Fruit fly (Drosophila melanogaster): ENCODE results near the gene CG13096.

CG13096 gene

dm6 chr2L:8490439-8490838 is 21.2 kb downstream of the CG13096 start, which contains the start of gene CG43400:
TSS of gene CG43400 (plus strand) at chr2L:8490739.
- TF ChIP-seq CTCF (optimal IDR thresholded peaks at IDR 0.05): no peak
- no peak for TF ChIP-seq CG8478 (optimal IDR thresholded peaks at IDR 0.05)

dm6 chr2L:8488735-8489134 is 22.9 kb downstream of the CG13096 start, which contains the start of gene CG13088:
TSS of gene CG13088 (plus strand) at chr2L:8488981.
- TF ChIP-seq CG8478 (optimal IDR thresholded peaks at IDR 0.05) (no peak), CTCF (optimal IDR thresholded peaks at IDR 0.05) (peak in 1 of 2 experiments; percentile 10)

- TF ChIP-seq CG8478 (optimal IDR thresholded peaks at IDR 0.05): no peak
- TF ChIP-seq CTCF (optimal IDR thresholded peaks at IDR 0.05): peak; percentile 71 to 86
Measured at dm6 chr2L:8485562-8485961, 26.1 kb downstream of the CG13096 start.

- TF ChIP-seq CG8478 (optimal IDR thresholded peaks at IDR 0.05) (no peak), CTCF (optimal IDR thresholded peaks at IDR 0.05) (no peak)
Measured at dm6 chr2L:8481623-8482424, 29.8 kb downstream of the CG13096 start, which contains the start of gene CG43796. TSS of gene CG43796 (plus strand) at chr2L:8482374.

- TF ChIP-seq CG8478 (optimal IDR thresholded peaks at IDR 0.05) (no peak), CTCF (optimal IDR thresholded peaks at IDR 0.05) (no peak)
Measured at dm6 chr2L:8480825-8481224, 30.8 kb downstream of the CG13096 start.

dm6 chr2L:8478911-8479706 is 32.6 kb downstream of the CG13096 start:
- TF ChIP-seq CG8478 (optimal IDR thresholded peaks at IDR 0.05) (no peak), CTCF (optimal IDR thresholded peaks at IDR 0.05) (no peak)

dm6 chr2L:8478379-8478778 is 33.3 kb downstream of the CG13096 start:
- TF ChIP-seq CG8478 (optimal IDR thresholded peaks at IDR 0.05) (no peak), CTCF (optimal IDR thresholded peaks at IDR 0.05) (no peak)

- TF ChIP-seq CG8478 (optimal IDR thresholded peaks at IDR 0.05) (no peak), CTCF (optimal IDR thresholded peaks at IDR 0.05) (peak in 1 of 2 experiments; percentile 64)
Measured at dm6 chr2L:8477971-8478370, 33.7 kb downstream of the CG13096 start.

dm6 chr2L:8477049-8477448 is 34.6 kb downstream of the CG13096 start, which contains the start of gene CheA29a:
TSS of gene CheA29a (plus strand) at chr2L:8477349.
- TF ChIP-seq CG8478 (optimal IDR thresholded peaks at IDR 0.05) (no peak), CTCF (optimal IDR thresholded peaks at IDR 0.05) (no peak)

- TF ChIP-seq CTCF (optimal IDR thresholded peaks at IDR 0.05) (no peak), CG8478 (optimal IDR thresholded peaks at IDR 0.05) (no peak)
Measured at dm6 chr2L:8473448-8473847, 38.2 kb downstream of the CG13096 start.

dm6 chr2L:8471667-8472066 is 40.0 kb downstream of the CG13096 start:
- TF ChIP-seq CTCF (optimal IDR thresholded peaks at IDR 0.05) (no peak), CG8478 (optimal IDR thresholded peaks at IDR 0.05) (no peak)

dm6 chr2L:8468929-8469681 is 42.6 kb downstream of the CG13096 start:
- TF ChIP-seq CG8478 (optimal IDR thresholded peaks at IDR 0.05) (no peak), CTCF (optimal IDR thresholded peaks at IDR 0.05) (no peak)

dm6 chr2L:8466643-8467042 is 45.0 kb downstream of the CG13096 start, which contains the start of gene dachs:
TSS of gene dachs (plus strand) at chr2L:8466817.
- no peak for TF ChIP-seq CTCF (optimal IDR thresholded peaks at IDR 0.05)
- TF ChIP-seq CG8478 (optimal IDR thresholded peaks at IDR 0.05): no peak

dm6 chr2L:8464107-8464582 is 47.5 kb downstream of the CG13096 start, which contains the start of gene prg:
TSS of gene prg (plus strand) at chr2L:8464488.
- TF ChIP-seq CG8478 (optimal IDR thresholded peaks at IDR 0.05) (no peak), CTCF (optimal IDR thresholded peaks at IDR 0.05) (no peak)
